Fruit fly (Drosophila melanogaster): ENCODE results near the gene Nup37.
A peak's percentile ranks its signal among the peaks of the same experiment; 100 is the strongest.

The Nup37 gene

DNA sequence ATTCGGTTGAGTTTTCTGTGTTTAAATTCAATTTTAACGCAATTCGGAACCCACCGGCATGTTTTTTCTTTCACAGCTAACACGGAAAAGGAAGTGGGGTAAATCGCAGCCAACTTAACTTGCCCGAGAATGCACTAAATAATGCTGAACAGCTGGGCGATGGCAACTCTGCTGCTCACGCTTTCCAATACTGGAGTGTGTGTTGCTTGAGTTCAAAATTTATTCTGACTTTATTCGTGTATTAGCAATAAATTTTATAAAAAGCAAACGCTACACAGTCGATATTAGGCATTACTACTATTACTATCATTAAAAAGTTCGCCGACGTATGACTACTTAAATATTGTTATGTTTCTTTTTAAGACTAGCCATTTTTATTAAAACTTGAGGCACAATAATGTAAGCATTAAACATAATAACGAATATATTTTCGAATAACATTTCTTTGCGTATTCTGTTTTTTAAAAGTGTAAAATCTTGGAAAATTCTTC lies at the start of gene Nup37, which contains the start of gene RpS27:
Gene Nup37, plus strand, starts transcription at position 280 of the 491 bp plus-strand sequence.
Gene RpS27, minus strand, starts transcription at position 136 of the 491 bp plus-strand sequence.
- TF ChIP-seq CG12768 (GFP tag; optimal IDR thresholded peaks at IDR 0.05), result peak; percentile 98
- peak; percentile 100 for TF ChIP-seq CG1620 (GFP tag; optimal IDR thresholded peaks at IDR 0.05)
- TF ChIP-seq tj (GFP tag; optimal IDR thresholded peaks at IDR 0.05), result peak; percentile 85
- TF ChIP-seq Mnt (GFP tag; optimal IDR thresholded peaks at IDR 0.05), result peak; percentile 98
- TF ChIP-seq cnc (optimal IDR thresholded peaks at IDR 0.05), result no peak
- TF ChIP-seq cic (GFP tag; optimal IDR thresholded peaks at IDR 0.05), result peak; percentile 93
- TF ChIP-seq pad (GFP tag; optimal IDR thresholded peaks at IDR 0.05), result peak; percentile 95
- TF ChIP-seq Hr96 (GFP tag; optimal IDR thresholded peaks at IDR 0.05), result peak; percentile 99
- peak; percentile 100 for TF ChIP-seq ovo (GFP tag; optimal IDR thresholded peaks at IDR 0.05)
- peak; percentile 86 for TF ChIP-seq kay (GFP tag; ENCODE audit: borderline replicate concordance)
- peak; percentile 98 for TF ChIP-seq CG7045 (GFP tag; optimal IDR thresholded peaks at IDR 0.05)
- TF ChIP-seq Crg-1 (GFP tag; optimal IDR thresholded peaks at IDR 0.05), result peak; percentile 100
- peak; percentile 96 for TF ChIP-seq bab1 (GFP tag; optimal IDR thresholded peaks at IDR 0.05)
- TF ChIP-seq CG5204 (GFP tag; optimal IDR thresholded peaks at IDR 0.05), result peak; percentile 97
- TF ChIP-seq CG7101 (tag; optimal IDR thresholded peaks at IDR 0.05), result peak; percentile 99
- TF ChIP-seq CG11617 (GFP tag; optimal IDR thresholded peaks at IDR 0.05), result peak; percentile 99
- TF ChIP-seq CG33017 (tag; optimal IDR thresholded peaks at IDR 0.05), result peak; percentile 94
- peak; percentile 97 for TF ChIP-seq CG14711 (tag; optimal IDR thresholded peaks at IDR 0.05)
- TF ChIP-seq Clk (GFP tag; optimal IDR thresholded peaks at IDR 0.05), result peak; percentile 95
- TF ChIP-seq toe (GFP tag; optimal IDR thresholded peaks at IDR 0.05), result peak; percentile 98

DNA sequence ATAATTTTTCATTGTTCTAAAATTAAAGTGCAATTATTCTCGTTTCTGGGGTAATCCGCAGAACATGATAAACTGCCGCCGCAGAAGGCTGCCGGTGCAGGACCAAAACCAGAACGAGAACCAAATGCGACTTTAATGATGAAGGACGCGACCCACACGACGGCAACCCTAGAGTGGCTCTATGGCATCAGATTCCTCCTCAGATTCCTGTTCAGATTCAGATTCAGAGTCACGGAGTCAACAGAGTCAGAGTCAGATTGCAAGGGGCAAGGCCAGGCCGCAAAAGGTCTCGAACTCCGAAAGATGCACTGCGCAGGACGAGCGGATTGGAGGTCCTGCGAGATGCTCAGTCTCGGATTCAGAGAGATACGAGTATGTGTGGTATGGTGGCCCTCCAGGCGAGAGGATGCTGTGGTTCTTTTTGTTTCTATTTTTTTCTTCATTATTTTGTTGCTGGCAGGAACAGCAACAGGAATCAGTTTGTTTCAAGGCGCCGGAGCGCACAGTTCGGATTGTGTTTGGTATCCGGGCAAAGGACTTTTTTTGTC lies 48.1 kb upstream of the Nup37 start, which contains the start of gene CG13654:
Gene CG13654, plus strand, starts transcription at position 498 of the 548 bp plus-strand sequence.
- no peak for TF ChIP-seq CG5204 (GFP tag; optimal IDR thresholded peaks at IDR 0.05)
- TF ChIP-seq toe (GFP tag; optimal IDR thresholded peaks at IDR 0.05), result no peak

DNA sequence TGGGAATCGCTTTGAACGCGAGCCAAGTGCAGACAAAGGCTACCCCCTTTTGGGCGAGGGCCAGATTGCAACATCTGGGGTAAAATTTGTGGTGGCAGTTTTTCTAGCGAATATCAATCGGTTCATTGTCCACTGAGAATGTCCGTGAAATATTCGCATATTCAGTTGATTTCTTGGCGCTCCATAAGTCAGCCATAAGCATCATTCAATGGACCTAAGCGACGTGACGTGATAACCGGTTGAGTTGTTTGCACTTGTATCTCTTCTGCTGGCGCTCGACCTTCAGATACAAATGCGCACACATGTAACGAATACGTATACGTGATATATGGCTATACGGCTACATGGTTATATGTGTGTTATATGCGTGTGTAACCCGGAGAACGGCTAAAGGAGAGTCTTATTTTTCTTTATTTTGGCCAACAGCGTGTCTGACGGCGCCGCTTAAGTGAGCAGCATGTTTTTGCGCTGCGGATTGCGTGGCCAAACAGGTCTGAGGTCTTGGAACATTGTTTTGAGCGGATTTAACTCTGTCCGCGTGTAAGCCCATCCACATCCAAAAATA lies 42.0 kb upstream of the Nup37 start:
- TF ChIP-seq CG5204 (GFP tag; optimal IDR thresholded peaks at IDR 0.05) (no peak), kay (GFP tag; ENCODE audit: borderline replicate concordance) (no peak), CG12768 (GFP tag; optimal IDR thresholded peaks at IDR 0.05) (no peak), cic (GFP tag; optimal IDR thresholded peaks at IDR 0.05) (no peak), tj (GFP tag; optimal IDR thresholded peaks at IDR 0.05) (no peak), CG7101 (tag; optimal IDR thresholded peaks at IDR 0.05) (no peak), Crg-1 (GFP tag; optimal IDR thresholded peaks at IDR 0.05) (no peak), toe (GFP tag; optimal IDR thresholded peaks at IDR 0.05) (no peak), CG33017 (tag; optimal IDR thresholded peaks at IDR 0.05) (no peak), ovo (GFP tag; optimal IDR thresholded peaks at IDR 0.05) (no peak), pad (GFP tag; optimal IDR thresholded peaks at IDR 0.05) (no peak), CG1620 (GFP tag; optimal IDR thresholded peaks at IDR 0.05) (no peak), cnc (optimal IDR thresholded peaks at IDR 0.05) (no peak), Mnt (GFP tag; optimal IDR thresholded peaks at IDR 0.05) (no peak), CG14711 (tag; optimal IDR thresholded peaks at IDR 0.05) (no peak), Clk (GFP tag; optimal IDR thresholded peaks at IDR 0.05) (no peak), Hr96 (GFP tag; optimal IDR thresholded peaks at IDR 0.05) (no peak), CG11617 (GFP tag; optimal IDR thresholded peaks at IDR 0.05) (no peak), bab1 (GFP tag; optimal IDR thresholded peaks at IDR 0.05) (no peak), CG7045 (GFP tag; optimal IDR thresholded peaks at IDR 0.05) (no peak)

DNA sequence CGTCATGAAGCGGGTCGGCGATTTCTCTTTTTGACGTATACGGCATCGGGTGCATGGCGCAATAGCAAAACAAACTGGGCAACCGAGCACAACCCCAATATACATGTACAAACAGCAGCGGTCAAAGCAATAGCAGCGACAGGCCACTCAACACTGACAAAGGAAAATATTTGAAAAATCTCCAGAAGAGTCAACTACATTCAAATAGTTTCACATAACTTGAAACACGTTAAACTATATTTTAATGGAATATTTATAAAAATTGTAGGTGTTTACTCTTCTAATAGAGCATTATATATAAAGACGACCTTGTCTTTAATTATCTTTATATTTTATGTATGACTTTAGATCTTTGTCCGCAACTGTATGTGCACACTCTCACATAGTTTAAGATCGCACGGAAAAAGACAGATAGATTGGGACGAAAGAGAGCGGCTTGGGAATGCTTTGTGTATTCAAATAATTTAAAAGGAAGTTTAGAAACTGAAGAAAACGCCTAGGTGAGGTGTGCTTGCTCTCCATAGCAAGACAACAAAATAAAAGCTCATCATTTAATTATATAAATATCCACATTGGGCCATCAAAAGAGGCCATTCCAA lies 40.0 kb upstream of the Nup37 start:
- TF ChIP-seq Hr96 (GFP tag; optimal IDR thresholded peaks at IDR 0.05), result peak; percentile 0
- TF ChIP-seq CG7101 (tag; optimal IDR thresholded peaks at IDR 0.05), result peak; percentile 40
- TF ChIP-seq Crg-1 (GFP tag; optimal IDR thresholded peaks at IDR 0.05), result no peak
- TF ChIP-seq Mnt (GFP tag; optimal IDR thresholded peaks at IDR 0.05), result no peak
- TF ChIP-seq CG33017 (tag; optimal IDR thresholded peaks at IDR 0.05), result peak; percentile 57
- peak; percentile 27 for TF ChIP-seq CG5204 (GFP tag; optimal IDR thresholded peaks at IDR 0.05)
- peak; percentile 3 for TF ChIP-seq toe (GFP tag; optimal IDR thresholded peaks at IDR 0.05)
- TF ChIP-seq CG7045 (GFP tag; optimal IDR thresholded peaks at IDR 0.05), result peak; percentile 44

DNA sequence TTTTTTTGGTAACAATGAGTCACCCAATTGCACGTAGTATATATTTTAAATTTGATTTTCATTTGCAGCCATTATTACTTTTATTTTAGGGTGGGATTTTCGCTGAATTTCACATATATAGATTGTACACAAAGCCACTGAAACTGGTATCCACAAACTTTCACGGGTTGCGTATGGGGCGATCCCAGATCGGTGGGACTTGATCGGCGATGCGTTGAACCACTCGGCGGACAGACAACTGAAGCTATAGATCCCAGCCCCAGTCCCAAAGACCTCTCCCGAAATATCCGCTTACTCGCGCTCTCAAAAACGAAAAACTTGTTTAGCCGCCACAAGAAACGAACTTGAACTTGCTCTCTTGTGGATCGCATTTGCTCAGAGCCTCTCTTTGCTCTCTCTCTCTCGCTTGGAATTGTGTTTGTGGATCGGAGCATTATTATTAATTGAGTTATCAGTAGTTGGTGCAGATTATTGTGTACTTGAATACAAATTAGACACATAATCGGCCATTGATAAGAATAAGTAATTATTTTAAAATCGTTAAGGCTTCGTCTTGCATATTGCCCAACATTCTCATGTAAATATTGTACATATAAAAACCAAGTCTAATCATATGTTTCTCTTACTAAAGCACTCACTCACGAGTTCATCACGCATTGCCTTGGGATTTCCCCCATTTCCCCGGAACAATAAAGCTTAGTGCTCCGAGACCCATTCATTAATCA lies 39.3 kb upstream of the Nup37 start, which contains the start of gene Cad96Ca:
Gene Cad96Ca, minus strand, starts transcription at position 242 of the 725 bp plus-strand sequence.
- TF ChIP-seq cic (GFP tag; optimal IDR thresholded peaks at IDR 0.05), result no peak
- TF ChIP-seq Crg-1 (GFP tag; optimal IDR thresholded peaks at IDR 0.05), result no peak
- no peak for TF ChIP-seq Hr96 (GFP tag; optimal IDR thresholded peaks at IDR 0.05)
- no peak for TF ChIP-seq CG5204 (GFP tag; optimal IDR thresholded peaks at IDR 0.05)
- no peak for TF ChIP-seq ovo (GFP tag; optimal IDR thresholded peaks at IDR 0.05)
- TF ChIP-seq pad (GFP tag; optimal IDR thresholded peaks at IDR 0.05), result no peak
- TF ChIP-seq Mnt (GFP tag; optimal IDR thresholded peaks at IDR 0.05), result no peak

DNA sequence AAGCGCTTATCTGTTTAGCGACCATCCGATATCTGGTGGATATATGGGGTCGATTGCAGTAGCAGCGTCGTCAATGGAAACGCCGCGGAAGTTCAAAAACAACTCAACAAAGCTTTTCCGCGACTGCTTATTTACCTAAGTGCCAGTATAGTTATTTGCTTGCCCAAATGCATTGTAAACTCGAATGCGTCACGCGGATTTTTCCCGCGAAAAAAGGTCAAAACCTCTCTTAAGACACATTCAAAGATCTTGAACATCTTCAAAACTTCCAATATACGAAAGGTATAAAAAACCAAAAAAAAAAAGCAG lies 38.7 kb upstream of the Nup37 start:
- no peak for TF ChIP-seq cic (GFP tag; optimal IDR thresholded peaks at IDR 0.05)
- peak; percentile 12 for TF ChIP-seq ovo (GFP tag; optimal IDR thresholded peaks at IDR 0.05)
